Worm (Caenorhabditis elegans): ENCODE results near the gene srv-12.

DNA sequence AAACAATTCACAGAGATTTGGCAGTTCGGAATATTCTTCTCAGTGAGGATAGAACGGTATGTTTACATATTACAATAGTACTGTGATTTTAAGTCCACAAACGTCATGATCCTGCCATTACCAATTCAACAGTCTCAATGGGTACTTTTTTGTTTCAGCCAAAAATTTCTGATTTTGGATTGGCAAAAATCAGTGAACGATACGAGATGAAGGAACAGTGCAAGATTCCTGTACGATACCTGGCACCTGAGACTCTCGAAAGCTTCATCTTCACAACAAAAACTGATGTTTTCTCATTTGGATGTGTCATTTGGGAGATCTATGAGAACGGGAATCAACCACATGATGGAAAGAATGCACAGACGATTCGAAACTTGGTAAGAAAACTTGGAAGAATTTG, 24.6 kb upstream of the srv-12 start:
- TF ChIP-seq R02D3.7 (tag; optimal IDR thresholded peaks at IDR 0.05) (no peak), snpc-4 (tag; optimal IDR thresholded peaks at IDR 0.05) (no peak), egl-27 (tag; optimal IDR thresholded peaks at IDR 0.05) (no peak), elt-3 (tag; optimal IDR thresholded peaks at IDR 0.05) (no peak)

Data from whole organism, L2 larva.